Worm (Caenorhabditis elegans) whole organism, L4 larva: ENCODE measurements around the gene ppgn-1.

Experiments
- D1046.2 ChIP-seq: fragments of 200-800 bp; sonication (Bioruptor generic); IDR thresholded peaks from 2 replicates; pipeline ENCODE4 v1.3.6; 2022; ENCODE audit warnings: missing genetic modification characterization, missing compliant biosample characterization
- F37D6.2 ChIP-seq: sonication (generic microtip); optimal IDR thresholded peaks from 2 replicates; lab custom pipeline; 2016; ENCODE audit warnings: mild to moderate bottlenecking, missing genetic modification characterization, missing compliant biosample characterization
- F44E2.7 ChIP-seq: fragments of 200-800 bp; sonication (Bioruptor generic); IDR thresholded peaks from 2 replicates; pipeline ENCODE4 v2.1.2; 2022; ENCODE audit warnings: missing genetic modification characterization, missing compliant biosample characterization
- F49E8.2 ChIP-seq: sonication (generic microtip); optimal IDR thresholded peaks from 2 replicates; lab custom pipeline; 2016; ENCODE audit warnings: missing compliant biosample characterization, mild to moderate bottlenecking, missing genetic modification characterization, borderline replicate concordance
- T20F7.1 ChIP-seq: fragments of 200-800 bp; sonication (Bioruptor generic); optimal IDR thresholded peaks from 2 replicates; lab custom pipeline; 2018; ENCODE audit warnings: mild to moderate bottlenecking, missing genetic modification characterization, missing compliant biosample characterization
- Y75B8A.6 ChIP-seq: fragments of 200-800 bp; sonication (Bioruptor generic); IDR thresholded peaks from 2 replicates; pipeline ENCODE4 v1.3.6; 2022; ENCODE audit warnings: missing genetic modification reagents, missing genetic modification characterization, missing compliant biosample characterization
- ZK337.2 ChIP-seq: fragments of 200-800 bp; sonication (Bioruptor generic); IDR thresholded peaks from 2 replicates; pipeline ENCODE4 v1.3.6; 2022; ENCODE audit warnings: missing genetic modification reagents, missing genetic modification characterization, missing compliant biosample characterization
- ZK546.5 ChIP-seq, 2 experiments: sonication (generic microtip); optimal IDR thresholded peaks; 2 replicates each; lab custom pipeline; 2017; ENCODE audit warnings: missing biosample characterization in 2 of 2, missing genetic modification characterization in 2 of 2
- aha-1 ChIP-seq: fragments of 150-350 bp; peaks from one replicate; lab custom pipeline; 2014; ENCODE audit warnings: missing biosample characterization, missing genetic modification characterization
- aly-2 ChIP-seq: sonication (generic microtip); optimal IDR thresholded peaks from 2 replicates; lab custom pipeline; 2018; ENCODE audit warnings: missing biosample characterization, missing genetic modification characterization
- ama-1 ChIP-seq: fragments of 150-350 bp; optimal IDR thresholded peaks from 2 replicates; lab custom pipeline; 2014; ENCODE audit warnings: inconsistent platforms, mixed read lengths
- attf-4 ChIP-seq: sonication (generic microtip); optimal IDR thresholded peaks from 3 replicates; lab custom pipeline; 2017; ENCODE audit warnings: missing biosample characterization, missing genetic modification characterization
- ceh-20 ChIP-seq: fragments of 200-800 bp; sonication (Bioruptor generic); IDR thresholded peaks from 2 replicates; pipeline ENCODE4 v1.3.6; 2022; ENCODE audit warnings: missing genetic modification reagents, missing genetic modification characterization, missing compliant biosample characterization
- ceh-28 ChIP-seq: fragments of 150-350 bp; optimal IDR thresholded peaks from 2 replicates; lab custom pipeline; 2014; ENCODE audit warnings: missing biosample characterization, missing genetic modification reagents, missing genetic modification characterization
- ceh-82 ChIP-seq: sonication (generic microtip); optimal IDR thresholded peaks from 2 replicates; lab custom pipeline; 2017; ENCODE audit warnings: missing biosample characterization, missing genetic modification characterization
- daf-12 ChIP-seq: fragments of 150-350 bp; optimal IDR thresholded peaks from 2 replicates; lab custom pipeline; 2014; ENCODE audit warnings: missing biosample characterization, missing genetic modification reagents, missing genetic modification characterization
- daf-16 ChIP-seq, 3 experiments: sonication (generic microtip); optimal IDR thresholded peaks; 2 replicates each; lab custom pipeline; 2016 to 2017; ENCODE audit warnings: missing genetic modification characterization in 3 of 3, missing genetic modification reagents in 3 of 3, mild to moderate bottlenecking in 2 of 3, missing compliant biosample characterization in 2 of 3, missing biosample characterization in 1 of 3, moderate library complexity in 1 of 3
- daf-8 ChIP-seq: fragments of 200-800 bp; sonication (Bioruptor generic); IDR thresholded peaks from 2 replicates; pipeline ENCODE4 v1.3.6; 2022; ENCODE audit warnings: missing genetic modification characterization, missing compliant biosample characterization
- dmd-8 ChIP-seq: fragments of 200-800 bp; sonication (Bioruptor generic); IDR thresholded peaks from 2 replicates; pipeline ENCODE4 v1.3.6; 2022; ENCODE audit warnings: missing genetic modification characterization, missing compliant biosample characterization
- dpl-1 ChIP-seq: fragments of 150-350 bp; optimal IDR thresholded peaks from 2 replicates; lab custom pipeline; 2014; ENCODE audit warnings: missing biosample characterization, missing genetic modification reagents, missing genetic modification characterization
- duxl-1 ChIP-seq: sonication (generic microtip); optimal IDR thresholded peaks from 2 replicates; lab custom pipeline; 2016; ENCODE audit warnings: mild to moderate bottlenecking, missing genetic modification characterization, moderate library complexity, missing compliant biosample characterization; ENCODE audit not compliant: poor library complexity
- egl-27 ChIP-seq: sonication (generic microtip); optimal IDR thresholded peaks from 3 replicates; lab custom pipeline; 2017; ENCODE audit warnings: missing biosample characterization, missing genetic modification reagents, missing genetic modification characterization
- egl-43 ChIP-seq: fragments of 200-800 bp; sonication (Bioruptor generic); IDR thresholded peaks from 2 replicates; pipeline ENCODE4 v1.3.6; 2022; ENCODE audit warnings: missing genetic modification reagents, missing genetic modification characterization, missing compliant biosample characterization
- fkh-10 ChIP-seq: fragments of 150-350 bp; optimal IDR thresholded peaks from 2 replicates; lab custom pipeline; 2014; ENCODE audit warnings: missing biosample characterization, missing genetic modification reagents, missing genetic modification characterization
- hif-1 ChIP-seq, 2 experiments: sonication (generic microtip); optimal IDR thresholded peaks; 2 replicates each; lab custom pipeline; 2016 to 2017; ENCODE audit warnings: missing compliant biosample characterization in 2 of 2, missing genetic modification characterization in 2 of 2, missing genetic modification reagents in 2 of 2, missing genotype in 2 of 2, mild to moderate bottlenecking in 1 of 2
- hlh-30 ChIP-seq: sonication (generic microtip); optimal IDR thresholded peaks from 2 replicates; lab custom pipeline; 2017; ENCODE audit warnings: antibody characterized with exemption, mild to moderate bottlenecking, missing genetic modification characterization, missing compliant biosample characterization; ENCODE audit not compliant: insufficient read depth
- hmg-1.1 ChIP-seq: fragments of 200-800 bp; sonication (Bioruptor generic); IDR thresholded peaks from 2 replicates; pipeline ENCODE4 v1.3.6; 2022; ENCODE audit warnings: missing genetic modification reagents, missing genetic modification characterization, missing compliant biosample characterization
- jun-1 ChIP-seq: fragments of 150-350 bp; optimal IDR thresholded peaks from 2 replicates; lab custom pipeline; 2014; ENCODE audit warnings: missing biosample characterization, missing genetic modification reagents, missing genetic modification characterization
- lim-7 ChIP-seq: fragments of 200-800 bp; sonication (Bioruptor generic); IDR thresholded peaks from 2 replicates; pipeline ENCODE4 v1.3.6; 2022; ENCODE audit warnings: missing genetic modification characterization, missing compliant biosample characterization
- lin-1 ChIP-seq: fragments of 200-800 bp; sonication (Bioruptor generic); IDR thresholded peaks from 2 replicates; pipeline ENCODE4 v1.3.6; 2022; ENCODE audit warnings: missing genetic modification reagents, missing genetic modification characterization, missing compliant biosample characterization
- lin-38 ChIP-seq: fragments of 200-800 bp; sonication (Bioruptor generic); IDR thresholded peaks from 2 replicates; pipeline ENCODE4 v1.3.6; 2022; ENCODE audit warnings: missing genetic modification reagents, missing genetic modification characterization, missing compliant biosample characterization
- mdt-29 ChIP-seq: fragments of 200-800 bp; sonication (Bioruptor generic); IDR thresholded peaks from 2 replicates; pipeline ENCODE4 v1.3.6; 2022; ENCODE audit warnings: missing genetic modification reagents, missing genetic modification characterization, missing compliant biosample characterization
- mep-1 ChIP-seq: fragments of 150-350 bp; sonication (generic microtip); optimal IDR thresholded peaks from 3 replicates; lab custom pipeline; 2014; ENCODE audit warnings: missing biosample characterization, missing genetic modification characterization
- nhr-10 ChIP-seq: fragments of 150-350 bp; optimal IDR thresholded peaks from 2 replicates; lab custom pipeline; 2014; ENCODE audit warnings: missing biosample characterization, missing genetic modification characterization
- nhr-102 ChIP-seq: sonication (generic microtip); optimal IDR thresholded peaks from 2 replicates; lab custom pipeline; 2016; ENCODE audit warnings: mild to moderate bottlenecking, missing genetic modification characterization, moderate library complexity, missing compliant biosample characterization
- nhr-11 ChIP-seq: fragments of 150-350 bp; optimal IDR thresholded peaks from 2 replicates; lab custom pipeline; 2014; ENCODE audit warnings: missing biosample characterization, missing genetic modification characterization
- nhr-237 ChIP-seq: sonication (generic microtip); optimal IDR thresholded peaks from 2 replicates; lab custom pipeline; 2017; ENCODE audit warnings: missing biosample characterization, missing genetic modification characterization
- nhr-41 ChIP-seq: fragments of 200-800 bp; sonication (Bioruptor generic); IDR thresholded peaks from 2 replicates; pipeline ENCODE4 v1.3.6; 2022; ENCODE audit warnings: missing genetic modification reagents, missing genetic modification characterization, missing compliant biosample characterization
- nhr-6 ChIP-seq: fragments of 150-350 bp; optimal IDR thresholded peaks from 2 replicates; lab custom pipeline; 2014; ENCODE audit warnings: missing biosample characterization, missing genetic modification characterization
- nhr-76 ChIP-seq: fragments of 150-350 bp; optimal IDR thresholded peaks from 2 replicates; lab custom pipeline; 2014; ENCODE audit warnings: missing biosample characterization, missing genetic modification characterization
- nhr-77 ChIP-seq: fragments of 150-350 bp; optimal IDR thresholded peaks from 2 replicates; lab custom pipeline; 2014; ENCODE audit warnings: missing biosample characterization, missing genetic modification characterization
- pqm-1 ChIP-seq: sonication (generic microtip); optimal IDR thresholded peaks from 2 replicates; lab custom pipeline; 2017; ENCODE audit warnings: missing biosample characterization, missing genetic modification characterization
- sdz-12 ChIP-seq: fragments of 200-800 bp; sonication (Bioruptor generic); optimal IDR thresholded peaks from 2 replicates; lab custom pipeline; 2018; ENCODE audit warnings: mild to moderate bottlenecking, missing genetic modification characterization, missing compliant biosample characterization
- set-16 ChIP-seq: fragments of 200-800 bp; sonication (Bioruptor generic); IDR thresholded peaks from 2 replicates; pipeline ENCODE4 v1.3.6; 2022; ENCODE audit warnings: missing genetic modification reagents, missing genetic modification characterization, missing compliant biosample characterization
- tag-97 ChIP-seq: fragments of 200-800 bp; sonication (Bioruptor generic); IDR thresholded peaks from 2 replicates; pipeline ENCODE4 v1.3.6; 2022; ENCODE audit warnings: missing genetic modification characterization, missing compliant biosample characterization
- unc-62 ChIP-seq, 3 experiments: fragments of 150-350 bp in 1 of 3; sonication (generic microtip); optimal IDR thresholded peaks in 2 of 3; peaks in 1 of 3; 1 replicate in 1 of 3; 2 replicates in 2 of 3; lab custom pipeline; 2014 to 2017; ENCODE audit warnings: missing biosample characterization in 3 of 3, missing genetic modification characterization in 3 of 3, missing genetic modification reagents in 3 of 3, missing genotype in 1 of 3
- zag-1 ChIP-seq: fragments of 150-350 bp; optimal IDR thresholded peaks from 2 replicates; lab custom pipeline; 2014; ENCODE audit warnings: missing biosample characterization, missing genetic modification characterization
- zfp-2 ChIP-seq: sonication (generic microtip); optimal IDR thresholded peaks from 2 replicates; lab custom pipeline; 2016; ENCODE audit warnings: mild to moderate bottlenecking, missing genetic modification characterization, missing compliant biosample characterization
- zip-11 ChIP-seq: fragments of 200-800 bp; sonication (Bioruptor generic); IDR thresholded peaks from 2 replicates; pipeline ENCODE4 v1.3.6; 2022; ENCODE audit warnings: missing genetic modification characterization, missing compliant biosample characterization
- zip-2 ChIP-seq: fragments of 150-350 bp; optimal IDR thresholded peaks from 2 replicates; lab custom pipeline; 2014; ENCODE audit warnings: missing biosample characterization, missing genetic modification characterization
- ztf-11 ChIP-seq: fragments of 150-350 bp; optimal IDR thresholded peaks from 2 replicates; lab custom pipeline; 2014; ENCODE audit warnings: missing biosample characterization, missing genetic modification characterization

The ppgn-1 gene

ce11 chrIV:2388949-2389495 is 40.3 kb upstream of the ppgn-1 start, which contains the start of gene trap-3 (continued):
- TF ChIP-seq nhr-41 (peak; percentile 80; the same call in 1 of the 2 replicates), unc-62 (GFP tag; optimal IDR thresholded peaks at IDR 0.05 in 1 of 2; lab: Kevin White, UChicago) (no peak), unc-62 (tag; optimal IDR thresholded peaks at IDR 0.05; lab: Kevin White, UChicago) (no peak), egl-27 (no peak), hlh-30 (peak; percentile 95), dpl-1 (GFP tag; lab: Kevin White, UChicago) (peak; percentile 89), ZK546.5 (tag; optimal IDR thresholded peaks at IDR 0.05; lab: Kevin White, UChicago) (peak in 1 of 2 experiments; percentile 72), dmd-8 (GFP tag; lab: Robert Waterston, UW) (peak; percentile 60; the same call in 1 of the 2 replicates), F37D6.2 (peak; percentile 89), tag-97 (no peak), ZK337.2 (GFP tag; lab: Robert Waterston, UW) (0 out of 2 replicates have a peak, but pooled peaks have one; percentile 24), lin-1 (GFP tag; lab: Robert Waterston, UW) (peak; percentile 94), ceh-82 (tag; lab: Kevin White, UChicago) (peak; percentile 2), nhr-76 (tag; lab: Kevin White, UChicago) (no peak), ceh-20 (GFP tag; lab: Robert Waterston, UW) (peak; percentile 95), daf-12 (tag; lab: Kevin White, UChicago) (no peak), ceh-28 (tag; lab: Kevin White, UChicago) (no peak), nhr-10 (tag; lab: Kevin White, UChicago) (peak; percentile 71), ztf-11 (tag; lab: Kevin White, UChicago) (no peak), zip-11 (no peak), fkh-10 (GFP tag; lab: Kevin White, UChicago) (peak; percentile 78), nhr-77 (tag; lab: Kevin White, UChicago) (peak; percentile 89), T20F7.1 (peak; percentile 94), F44E2.7 (GFP tag; lab: Robert Waterston, UW) (no peak), aha-1 (tag; lab: Kevin White, UChicago) (peak; percentile 99), nhr-102 (tag; lab: Kevin White, UChicago) (peak; percentile 96), zip-2 (tag; lab: Kevin White, UChicago) (peak; percentile 85), mdt-29 (GFP tag; lab: Robert Waterston, UW) (peak; percentile 93), lim-7 (GFP tag; lab: Robert Waterston, UW) (peak; percentile 67), jun-1 (tag; lab: Kevin White, UChicago) (peak; percentile 90), daf-16 (GFP tag; optimal IDR thresholded peaks at IDR 0.05; lab: Kevin White, UChicago) (peak; percentile 72 to 88), daf-16 (tag; optimal IDR thresholded peaks at IDR 0.05; lab: Kevin White, UChicago) (peak; percentile 76), aly-2 (tag; lab: Kevin White, UChicago) (no peak), D1046.2 (GFP tag; lab: Robert Waterston, UW) (peak; percentile 95), mep-1 (tag; lab: Kevin White, UChicago) (peak; percentile 98), F49E8.2 (peak; percentile 86), lin-38 (GFP tag; lab: Robert Waterston, UW) (peak; percentile 98), hif-1 (tag; optimal IDR thresholded peaks at IDR 0.05; lab: Kevin White, UChicago) (peak; percentile 80 to 90), sdz-12 (GFP tag; lab: Kevin White, UChicago) (peak; percentile 10), Y75B8A.6 (GFP tag; lab: Robert Waterston, UW) (0 out of 2 replicates have a peak, but pooled peaks have one; percentile 33), egl-43 (GFP tag; lab: Robert Waterston, UW) (peak; percentile 92), daf-8 (GFP tag; lab: Robert Waterston, UW) (peak; percentile 64; the same call in 1 of the 2 replicates), attf-4 (tag; lab: Kevin White, UChicago) (no peak), nhr-237 (peak; percentile 61), nhr-11 (tag; lab: Kevin White, UChicago) (peak; percentile 93), set-16 (GFP tag; lab: Robert Waterston, UW) (peak; percentile 82), ama-1 (peak; percentile 2), zag-1 (tag; lab: Kevin White, UChicago) (no peak), zfp-2 (tag; lab: Kevin White, UChicago) (peak; percentile 92), pqm-1 (tag; lab: Kevin White, UChicago) (peak; percentile 1), nhr-6 (tag; lab: Kevin White, UChicago) (peak; percentile 80), hmg-1.1 (GFP tag; lab: Robert Waterston, UW) (peak; percentile 98), duxl-1 (tag; lab: Kevin White, UChicago) (peak; percentile 81)
